Worm (Caenorhabditis elegans) whole organism, L2 larva: ENCODE data around the gene twk-12.

Source experiments
- C34F6.9 ChIP-seq: fragments of 150-350 bp; optimal IDR thresholded peaks from 2 replicates; lab custom pipeline; 2014; ENCODE audit warnings: missing biosample characterization, missing genetic modification characterization
- F13H6.1 ChIP-seq: sonication (generic microtip); optimal IDR thresholded peaks from 2 replicates; lab custom pipeline; 2016; ENCODE audit warnings: missing genetic modification characterization, missing compliant biosample characterization
- Y55F3AM.14 ChIP-seq: fragments of 200-800 bp; sonication (Bioruptor generic); optimal IDR thresholded peaks from 2 replicates; lab custom pipeline; 2018; ENCODE audit warnings: mild to moderate bottlenecking, missing genetic modification characterization, missing compliant biosample characterization
- alr-1 ChIP-seq: fragments of 150-350 bp; optimal IDR thresholded peaks from 2 replicates; lab custom pipeline; 2014; ENCODE audit warnings: missing biosample characterization, missing genetic modification characterization
- aly-2 ChIP-seq: fragments of 150-350 bp; optimal IDR thresholded peaks from 2 replicates; lab custom pipeline; 2014; ENCODE audit warnings: missing biosample characterization, missing genetic modification characterization
- ama-1 ChIP-seq: fragments of 150-350 bp; optimal IDR thresholded peaks from 2 replicates; lab custom pipeline; 2018; ENCODE audit warnings: inconsistent platforms
- blmp-1 ChIP-seq: sonication (generic microtip); optimal IDR thresholded peaks from 2 replicates; lab custom pipeline; 2017; ENCODE audit warnings: missing genetic modification characterization, mild to moderate bottlenecking, missing compliant biosample characterization, antibody characterized with exemption, moderate library complexity; ENCODE audit not compliant: insufficient read depth
- ceh-16 ChIP-seq: fragments of 150-350 bp; optimal IDR thresholded peaks from 2 replicates; lab custom pipeline; 2014; ENCODE audit warnings: missing biosample characterization, missing genetic modification characterization
- ceh-82 ChIP-seq: fragments of 150-350 bp; optimal IDR thresholded peaks from 2 replicates; lab custom pipeline; 2014; ENCODE audit warnings: missing biosample characterization, missing genetic modification characterization
- crh-2 ChIP-seq: sonication (generic microtip); optimal IDR thresholded peaks from 2 replicates; lab custom pipeline; 2017; ENCODE audit warnings: missing biosample characterization, missing genetic modification characterization
- dmd-4 ChIP-seq: sonication (generic microtip); optimal IDR thresholded peaks from 2 replicates; lab custom pipeline; 2017; ENCODE audit warnings: missing biosample characterization, missing genetic modification characterization
- egl-27 ChIP-seq: sonication (generic microtip); optimal IDR thresholded peaks from 3 replicates; lab custom pipeline; 2017; ENCODE audit warnings: missing biosample characterization, missing genetic modification reagents, missing genetic modification characterization
- elt-3 ChIP-seq: sonication (generic microtip); optimal IDR thresholded peaks from 2 replicates; lab custom pipeline; 2017; ENCODE audit warnings: missing biosample characterization, missing genetic modification characterization
- fos-1 ChIP-seq: fragments of 150-350 bp; optimal IDR thresholded peaks from 2 replicates; lab custom pipeline; 2014; ENCODE audit warnings: missing biosample characterization, missing genetic modification characterization
- gmeb-1 ChIP-seq: fragments of 150-350 bp; optimal IDR thresholded peaks from 2 replicates; lab custom pipeline; 2014; ENCODE audit warnings: missing biosample characterization, missing genetic modification characterization
- mab-5 ChIP-seq: fragments of 150-350 bp; optimal IDR thresholded peaks from 2 replicates; lab custom pipeline; 2014; ENCODE audit warnings: missing biosample characterization, missing genetic modification characterization
- mbf-1 ChIP-seq: sonication (generic microtip); optimal IDR thresholded peaks from 2 replicates; lab custom pipeline; 2017; ENCODE audit warnings: missing biosample characterization, missing genetic modification characterization
- mdl-1 ChIP-seq, 2 experiments: fragments of 150-350 bp in 1 of 2; sonication (generic microtip) in 1 of 2; optimal IDR thresholded peaks; 2 replicates each; lab custom pipeline; 2017; ENCODE audit warnings: missing biosample characterization in 2 of 2, missing genetic modification characterization in 2 of 2
- nhr-10 ChIP-seq: sonication (generic microtip); optimal IDR thresholded peaks from 2 replicates; lab custom pipeline; 2017; ENCODE audit warnings: missing biosample characterization, missing genetic modification characterization
- nhr-129 ChIP-seq: fragments of 150-350 bp; optimal IDR thresholded peaks from 2 replicates; lab custom pipeline; 2014; ENCODE audit warnings: missing biosample characterization, missing genetic modification characterization
- nhr-21 ChIP-seq: fragments of 150-350 bp; optimal IDR thresholded peaks from 2 replicates; lab custom pipeline; 2014; ENCODE audit warnings: missing biosample characterization, missing genetic modification characterization
- nhr-23 ChIP-seq: fragments of 150-350 bp; optimal IDR thresholded peaks from 2 replicates; lab custom pipeline; 2014; ENCODE audit warnings: missing biosample characterization, missing genetic modification reagents, missing genetic modification characterization
- nhr-237 ChIP-seq: fragments of 150-350 bp; optimal IDR thresholded peaks from 2 replicates; lab custom pipeline; 2014; ENCODE audit warnings: missing biosample characterization, missing genetic modification characterization
- nhr-25 ChIP-seq: fragments of 150-350 bp; sonication (generic microtip); optimal IDR thresholded peaks from 3 replicates; lab custom pipeline; 2014; ENCODE audit warnings: missing biosample characterization, missing genetic modification characterization
- nhr-6 ChIP-seq: fragments of 150-350 bp; optimal IDR thresholded peaks from 2 replicates; lab custom pipeline; 2014; ENCODE audit warnings: missing biosample characterization, missing genetic modification characterization
- nhr-77 ChIP-seq: fragments of 150-350 bp; optimal IDR thresholded peaks from 2 replicates; lab custom pipeline; 2014; ENCODE audit warnings: missing biosample characterization, missing genetic modification characterization
- peb-1 ChIP-seq: fragments of 150-350 bp; optimal IDR thresholded peaks from 2 replicates; lab custom pipeline; 2014; ENCODE audit warnings: missing biosample characterization, missing genetic modification characterization
- sem-4 ChIP-seq: fragments of 150-350 bp; optimal IDR thresholded peaks from 2 replicates; lab custom pipeline; 2014; ENCODE audit warnings: missing biosample characterization, missing genetic modification reagents, missing genetic modification characterization
- skn-1 ChIP-seq: sonication (generic microtip); optimal IDR thresholded peaks from 2 replicates; lab custom pipeline; 2017; ENCODE audit warnings: missing biosample characterization, missing genetic modification characterization
- sma-3 ChIP-seq: sonication (generic microtip); optimal IDR thresholded peaks from 2 replicates; lab custom pipeline; 2016; ENCODE audit warnings: missing genetic modification reagents, missing genetic modification characterization, missing compliant biosample characterization
- sma-9 ChIP-seq, 2 experiments: fragments of 150-350 bp in 1 of 2; sonication (generic microtip) in 1 of 2; optimal IDR thresholded peaks; 2 replicates each; lab custom pipeline; 2014 to 2016; ENCODE audit warnings: missing genetic modification characterization in 2 of 2, mild to moderate bottlenecking in 1 of 2, missing biosample characterization in 1 of 2, missing compliant biosample characterization in 1 of 2, missing genetic modification reagents in 1 of 2, moderate library complexity in 1 of 2
- snpc-4 ChIP-seq: fragments of 150-350 bp; optimal IDR thresholded peaks from 2 replicates; lab custom pipeline; 2014; ENCODE audit warnings: missing biosample characterization, missing genetic modification characterization
- unc-39 ChIP-seq: fragments of 150-350 bp; optimal IDR thresholded peaks from 2 replicates; lab custom pipeline; 2014; ENCODE audit warnings: missing biosample characterization, missing genetic modification characterization
- unc-55 ChIP-seq: fragments of 150-350 bp; sonication (generic microtip); optimal IDR thresholded peaks from 3 replicates; lab custom pipeline; 2014; ENCODE audit warnings: missing biosample characterization, missing genetic modification reagents, missing genetic modification characterization
- unc-62 ChIP-seq: fragments of 150-350 bp; optimal IDR thresholded peaks from 2 replicates; lab custom pipeline; 2014; ENCODE audit warnings: missing biosample characterization, missing genetic modification reagents, missing genetic modification characterization
- zag-1 ChIP-seq: fragments of 150-350 bp; optimal IDR thresholded peaks from 2 replicates; lab custom pipeline; 2014; ENCODE audit warnings: missing biosample characterization, missing genetic modification characterization
- ztf-1 ChIP-seq: fragments of 200-800 bp; sonication (Bioruptor generic); conservative IDR thresholded peaks from 2 replicates; pipeline ENCODE4 v1.3.6; 2022; ENCODE audit warnings: missing genetic modification characterization, missing compliant biosample characterization
- ztf-4 ChIP-seq: fragments of 150-350 bp; optimal IDR thresholded peaks from 2 replicates; lab custom pipeline; 2014; ENCODE audit warnings: missing biosample characterization, missing genetic modification characterization

The twk-12 gene

ce11 chrV:10715158-10716152, 48.1 kb downstream of the twk-12 start (continued):
- TF ChIP-seq ztf-4 (tag; lab: Kevin White, UChicago) = peak; percentile 95
- TF ChIP-seq mab-5 (tag; lab: Kevin White, UChicago) = peak; percentile 84
- TF ChIP-seq C34F6.9 (tag; lab: Kevin White, UChicago) = peak; percentile 95
- peak; percentile 95 for TF ChIP-seq snpc-4
- TF ChIP-seq alr-1 (tag; lab: Kevin White, UChicago) = no peak

ce11 chrV:10716865-10717713, 49.7 kb downstream of the twk-12 start:
- TF ChIP-seq alr-1 (tag; lab: Kevin White, UChicago) (no peak), unc-39 (no peak), ztf-4 (tag; lab: Kevin White, UChicago) (no peak), sem-4 (tag; lab: Kevin White, UChicago) (peak; percentile 44), mdl-1 (tag; optimal IDR thresholded peaks at IDR 0.05; lab: Kevin White, UChicago) (peak; percentile 75 to 77), gmeb-1 (tag; lab: Kevin White, UChicago) (peak; percentile 29), Y55F3AM.14 (peak; percentile 93), F13H6.1 (tag; lab: Kevin White, UChicago) (peak; percentile 37), peb-1 (peak; percentile 51), sma-3 (GFP tag; lab: Kevin White, UChicago) (peak; percentile 92), nhr-23 (tag; lab: Kevin White, UChicago) (no peak), sma-9 (GFP tag; optimal IDR thresholded peaks at IDR 0.05; lab: Kevin White, UChicago) (peak; percentile 97), sma-9 (tag; optimal IDR thresholded peaks at IDR 0.05; lab: Kevin White, UChicago) (peak; percentile 28), nhr-21 (peak; percentile 96), blmp-1 (peak; percentile 95), egl-27 (tag; lab: Kevin White, UChicago) (peak; percentile 33), nhr-25 (tag; lab: Kevin White, UChicago) (peak; percentile 97), ceh-16 (tag; lab: Kevin White, UChicago) (peak; percentile 97), ztf-1 (GFP tag; lab: Robert Waterston, UW) (no peak), dmd-4 (no peak), fos-1 (tag; lab: Kevin White, UChicago) (peak; percentile 53), crh-2 (tag; lab: Kevin White, UChicago) (peak; percentile 38), nhr-129 (tag; lab: Kevin White, UChicago) (peak; percentile 35), C34F6.9 (tag; lab: Kevin White, UChicago) (peak; percentile 55), snpc-4 (no peak), nhr-6 (tag; lab: Kevin White, UChicago) (peak; percentile 1)

- TF ChIP-seq elt-3 (tag; lab: Kevin White, UChicago) = no peak
- TF ChIP-seq snpc-4 = no peak
- TF ChIP-seq ceh-82 (tag; lab: Kevin White, UChicago) = no peak
- no peak for TF ChIP-seq sma-3 (GFP tag; lab: Kevin White, UChicago)
These were observed 50.7 kb downstream of the twk-12 start for ce11 chrV:10718037-10718436.

ce11 chrV:10719019-10719832, 51.8 kb downstream of the twk-12 start:
- peak; percentile 32 for TF ChIP-seq fos-1 (tag; lab: Kevin White, UChicago)
- TF ChIP-seq unc-62 = peak; percentile 50
- TF ChIP-seq crh-2 (tag; lab: Kevin White, UChicago) = peak; percentile 19
- TF ChIP-seq sem-4 (tag; lab: Kevin White, UChicago) = no peak
- no peak for TF ChIP-seq zag-1 (tag; lab: Kevin White, UChicago)
- TF ChIP-seq ama-1 (lab: Kevin White, UChicago) = peak; percentile 52
- TF ChIP-seq skn-1 (tag; lab: Kevin White, UChicago) = no peak
- TF ChIP-seq nhr-23 (tag; lab: Kevin White, UChicago) = no peak
- no peak for TF ChIP-seq nhr-10 (tag; lab: Kevin White, UChicago)
- TF ChIP-seq nhr-129 (tag; lab: Kevin White, UChicago) = peak; percentile 64
- TF ChIP-seq egl-27 (tag; lab: Kevin White, UChicago) = peak; percentile 73
- peak; percentile 35 for TF ChIP-seq C34F6.9 (tag; lab: Kevin White, UChicago)
- no peak for TF ChIP-seq ceh-16 (tag; lab: Kevin White, UChicago)
- no peak for TF ChIP-seq gmeb-1 (tag; lab: Kevin White, UChicago)
- TF ChIP-seq sma-9 (GFP tag; optimal IDR thresholded peaks at IDR 0.05; lab: Kevin White, UChicago) = peak; percentile 54
- no peak for TF ChIP-seq sma-9 (tag; optimal IDR thresholded peaks at IDR 0.05; lab: Kevin White, UChicago)
- no peak for TF ChIP-seq nhr-25 (tag; lab: Kevin White, UChicago)
- TF ChIP-seq unc-55 (GFP tag; lab: Kevin White, UChicago) = peak; percentile 47
- TF ChIP-seq unc-39 = no peak
- TF ChIP-seq ztf-4 (tag; lab: Kevin White, UChicago) = no peak
- TF ChIP-seq aly-2 = no peak
- peak in 1 of 2 experiments; percentile 16 for TF ChIP-seq mdl-1 (tag; optimal IDR thresholded peaks at IDR 0.05; lab: Kevin White, UChicago)
- TF ChIP-seq nhr-77 (tag; lab: Kevin White, UChicago) = no peak
- no peak for TF ChIP-seq nhr-237 (tag; lab: Kevin White, UChicago)
- TF ChIP-seq F13H6.1 (tag; lab: Kevin White, UChicago) = peak; percentile 51
- TF ChIP-seq mbf-1 (tag; lab: Kevin White, UChicago) = no peak
- TF ChIP-seq mab-5 (tag; lab: Kevin White, UChicago) = peak; percentile 19
- peak; percentile 53 for TF ChIP-seq blmp-1
